Fruit fly (Drosophila melanogaster): ENCODE data around the gene CHOp24.

CHOp24 gene

dm6 chrX:4560182-4560845 is 19.6 kb downstream of the CHOp24 start:
- TF ChIP-seq CG7045 (GFP tag; optimal IDR thresholded peaks at IDR 0.05) (no peak), CG5204 (GFP tag; optimal IDR thresholded peaks at IDR 0.05) (no peak), Mnt (GFP tag; optimal IDR thresholded peaks at IDR 0.05) (no peak), Crg-1 (GFP tag; optimal IDR thresholded peaks at IDR 0.05) (no peak), CG11617 (GFP tag; optimal IDR thresholded peaks at IDR 0.05) (no peak), Clk (GFP tag; optimal IDR thresholded peaks at IDR 0.05) (no peak), Hr96 (GFP tag; optimal IDR thresholded peaks at IDR 0.05) (no peak), CG12768 (GFP tag; optimal IDR thresholded peaks at IDR 0.05) (no peak), cic (GFP tag; optimal IDR thresholded peaks at IDR 0.05) (no peak), pad (GFP tag; optimal IDR thresholded peaks at IDR 0.05) (no peak), kay (GFP tag; ENCODE audit: borderline replicate concordance) (no peak), toe (GFP tag; optimal IDR thresholded peaks at IDR 0.05) (no peak), cnc (optimal IDR thresholded peaks at IDR 0.05) (no peak), CG33017 (tag; optimal IDR thresholded peaks at IDR 0.05) (no peak), CG14711 (tag; optimal IDR thresholded peaks at IDR 0.05) (no peak), tj (GFP tag; optimal IDR thresholded peaks at IDR 0.05) (no peak), CG1620 (GFP tag; optimal IDR thresholded peaks at IDR 0.05) (no peak)

- TF ChIP-seq Clk (GFP tag; optimal IDR thresholded peaks at IDR 0.05) (no peak), CG1620 (GFP tag; optimal IDR thresholded peaks at IDR 0.05) (no peak), CG12768 (GFP tag; optimal IDR thresholded peaks at IDR 0.05) (no peak), CG14711 (tag; optimal IDR thresholded peaks at IDR 0.05) (no peak), CG33017 (tag; optimal IDR thresholded peaks at IDR 0.05) (no peak)
Measured at dm6 chrX:4563980-4564379, 23.3 kb downstream of the CHOp24 start.

dm6 chrX:4564962-4565361 is 24.3 kb downstream of the CHOp24 start:
- TF ChIP-seq pad (GFP tag; optimal IDR thresholded peaks at IDR 0.05) (no peak), cic (GFP tag; optimal IDR thresholded peaks at IDR 0.05) (no peak), toe (GFP tag; optimal IDR thresholded peaks at IDR 0.05) (no peak), cnc (optimal IDR thresholded peaks at IDR 0.05) (no peak), CG5204 (GFP tag; optimal IDR thresholded peaks at IDR 0.05) (no peak), Clk (GFP tag; optimal IDR thresholded peaks at IDR 0.05) (no peak)

dm6 chrX:4571829-4572228 is 31.1 kb downstream of the CHOp24 start, which contains the start of gene CG12684:
TSS of gene CG12684 (minus strand) at chrX:4571929.
- no peak for TF ChIP-seq CG1620 (GFP tag; optimal IDR thresholded peaks at IDR 0.05)
- TF ChIP-seq Mnt (GFP tag; optimal IDR thresholded peaks at IDR 0.05): no peak
- no peak for TF ChIP-seq cic (GFP tag; optimal IDR thresholded peaks at IDR 0.05)
- no peak for TF ChIP-seq bab1 (GFP tag; optimal IDR thresholded peaks at IDR 0.05)
- TF ChIP-seq CG33017 (tag; optimal IDR thresholded peaks at IDR 0.05): no peak
- no peak for TF ChIP-seq toe (GFP tag; optimal IDR thresholded peaks at IDR 0.05)
- no peak for TF ChIP-seq CG7045 (GFP tag; optimal IDR thresholded peaks at IDR 0.05)
- no peak for TF ChIP-seq Crg-1 (GFP tag; optimal IDR thresholded peaks at IDR 0.05)
- no peak for TF ChIP-seq Hr96 (GFP tag; optimal IDR thresholded peaks at IDR 0.05)
- TF ChIP-seq cnc (optimal IDR thresholded peaks at IDR 0.05): no peak
- no peak for TF ChIP-seq Clk (GFP tag; optimal IDR thresholded peaks at IDR 0.05)
- TF ChIP-seq CG14711 (tag; optimal IDR thresholded peaks at IDR 0.05): no peak
- no peak for TF ChIP-seq tj (GFP tag; optimal IDR thresholded peaks at IDR 0.05)

- no peak for TF ChIP-seq Crg-1 (GFP tag; optimal IDR thresholded peaks at IDR 0.05)
- no peak for TF ChIP-seq CG5204 (GFP tag; optimal IDR thresholded peaks at IDR 0.05)
- no peak for TF ChIP-seq tj (GFP tag; optimal IDR thresholded peaks at IDR 0.05)
- TF ChIP-seq CG33017 (tag; optimal IDR thresholded peaks at IDR 0.05): no peak
- no peak for TF ChIP-seq CG1620 (GFP tag; optimal IDR thresholded peaks at IDR 0.05)
- no peak for TF ChIP-seq CG12768 (GFP tag; optimal IDR thresholded peaks at IDR 0.05)
- no peak for TF ChIP-seq Mnt (GFP tag; optimal IDR thresholded peaks at IDR 0.05)
Measured at dm6 chrX:4573971-4574370, 33.3 kb downstream of the CHOp24 start.

dm6 chrX:4581769-4582168 is 41.1 kb downstream of the CHOp24 start:
- TF ChIP-seq toe (GFP tag; optimal IDR thresholded peaks at IDR 0.05) (no peak), CG33017 (tag; optimal IDR thresholded peaks at IDR 0.05) (no peak), Clk (GFP tag; optimal IDR thresholded peaks at IDR 0.05) (no peak), kay (GFP tag; ENCODE audit: borderline replicate concordance) (no peak), CG5204 (GFP tag; optimal IDR thresholded peaks at IDR 0.05) (no peak), CG12768 (GFP tag; optimal IDR thresholded peaks at IDR 0.05) (no peak), CG1620 (GFP tag; optimal IDR thresholded peaks at IDR 0.05) (no peak), Crg-1 (GFP tag; optimal IDR thresholded peaks at IDR 0.05) (no peak), pad (GFP tag; optimal IDR thresholded peaks at IDR 0.05) (no peak), cnc (optimal IDR thresholded peaks at IDR 0.05) (no peak), ovo (GFP tag; optimal IDR thresholded peaks at IDR 0.05) (no peak), Mnt (GFP tag; optimal IDR thresholded peaks at IDR 0.05) (no peak), bab1 (GFP tag; optimal IDR thresholded peaks at IDR 0.05) (no peak)

dm6 chrX:4582422-4582821 is 41.7 kb downstream of the CHOp24 start:
- TF ChIP-seq Crg-1 (GFP tag; optimal IDR thresholded peaks at IDR 0.05): no peak
- no peak for TF ChIP-seq CG7045 (GFP tag; optimal IDR thresholded peaks at IDR 0.05)
- TF ChIP-seq CG12768 (GFP tag; optimal IDR thresholded peaks at IDR 0.05): no peak

dm6 chrX:4587584-4587983 is 46.9 kb downstream of the CHOp24 start:
- TF ChIP-seq CG33017 (tag; optimal IDR thresholded peaks at IDR 0.05) (no peak), tj (GFP tag; optimal IDR thresholded peaks at IDR 0.05) (no peak), CG7101 (tag; optimal IDR thresholded peaks at IDR 0.05) (no peak), ovo (GFP tag; optimal IDR thresholded peaks at IDR 0.05) (no peak), CG7045 (GFP tag; optimal IDR thresholded peaks at IDR 0.05) (no peak), kay (GFP tag; ENCODE audit: borderline replicate concordance) (no peak)
